Worm (Caenorhabditis elegans) whole organism, late embryonic: ENCODE results near the gene B0244.17.

Experiments used
- C08G9.2 ChIP-seq: sonication (generic microtip); optimal IDR thresholded peaks from 2 replicates; lab custom pipeline; 2016; ENCODE audit warnings: mild to moderate bottlenecking, missing genetic modification characterization, moderate library complexity, missing compliant biosample characterization
- K02D7.2 ChIP-seq: sonication (generic microtip); optimal IDR thresholded peaks from 2 replicates; lab custom pipeline; 2017; ENCODE audit warnings: mild to moderate bottlenecking, missing genetic modification characterization, missing compliant biosample characterization
- T23F11.4 ChIP-seq: fragments of 200-800 bp; sonication (Bioruptor generic); optimal IDR thresholded peaks from 2 replicates; lab custom pipeline; 2018; ENCODE audit warnings: mild to moderate bottlenecking, missing genetic modification characterization, missing compliant biosample characterization
- ceh-18 ChIP-seq: sonication (generic microtip); optimal IDR thresholded peaks from 2 replicates; lab custom pipeline; 2016; ENCODE audit warnings: missing genetic modification characterization, missing compliant biosample characterization
- ceh-19 ChIP-seq: fragments of 200-800 bp; sonication (Bioruptor generic); optimal IDR thresholded peaks from 2 replicates; lab custom pipeline; 2018; ENCODE audit warnings: mild to moderate bottlenecking, missing genetic modification characterization, missing compliant biosample characterization
- ceh-2 ChIP-seq: sonication (generic microtip); optimal IDR thresholded peaks from 2 replicates; lab custom pipeline; 2016; ENCODE audit warnings: missing genotype, missing genetic modification characterization, missing compliant biosample characterization
- ceh-30 ChIP-seq: fragments of 150-350 bp; optimal IDR thresholded peaks from 2 replicates; lab custom pipeline; 2014; ENCODE audit warnings: missing biosample characterization, missing genetic modification characterization
- ceh-31 ChIP-seq: sonication (generic microtip); optimal IDR thresholded peaks from 2 replicates; lab custom pipeline; 2016; ENCODE audit warnings: missing genetic modification characterization, missing compliant biosample characterization
- ceh-34 ChIP-seq: sonication (generic microtip); optimal IDR thresholded peaks from 2 replicates; lab custom pipeline; 2016; ENCODE audit warnings: mild to moderate bottlenecking, missing genetic modification characterization, missing compliant biosample characterization
- ceh-45 ChIP-seq: fragments of 200-800 bp; sonication (Bioruptor generic); IDR thresholded peaks from 2 replicates; pipeline ENCODE4 v1.3.6; 2022; ENCODE audit warnings: missing genetic modification reagents, missing genetic modification characterization, missing compliant biosample characterization
- ceh-48 ChIP-seq: sonication (generic microtip); optimal IDR thresholded peaks from 2 replicates; lab custom pipeline; 2016; ENCODE audit warnings: missing genetic modification characterization, inconsistent platforms, missing compliant biosample characterization
- ceh-6 ChIP-seq: fragments of 200-800 bp; sonication (Bioruptor generic); optimal IDR thresholded peaks from 2 replicates; lab custom pipeline; 2018; ENCODE audit warnings: mild to moderate bottlenecking, missing genetic modification characterization, missing compliant biosample characterization
- ceh-9 ChIP-seq: sonication (generic microtip); optimal IDR thresholded peaks from 2 replicates; lab custom pipeline; 2016; ENCODE audit warnings: mild to moderate bottlenecking, missing genetic modification characterization, inconsistent platforms, missing compliant biosample characterization
- che-1 ChIP-seq: sonication (generic microtip); optimal IDR thresholded peaks from 2 replicates; lab custom pipeline; 2016; ENCODE audit warnings: mild to moderate bottlenecking, missing genetic modification characterization, missing compliant biosample characterization
- dmd-4 ChIP-seq: sonication (generic microtip); optimal IDR thresholded peaks from 2 replicates; lab custom pipeline; 2016; ENCODE audit warnings: borderline replicate concordance, missing genetic modification characterization, missing compliant biosample characterization
- dve-1 ChIP-seq: sonication (generic microtip); optimal IDR thresholded peaks from 2 replicates; lab custom pipeline; 2017; ENCODE audit warnings: antibody characterized with exemption, mild to moderate bottlenecking, missing genetic modification characterization, missing compliant biosample characterization
- elt-4 ChIP-seq: sonication (generic microtip); optimal IDR thresholded peaks from 2 replicates; lab custom pipeline; 2016; ENCODE audit warnings: missing genetic modification characterization, missing compliant biosample characterization
- ets-4 ChIP-seq: sonication (generic microtip); optimal IDR thresholded peaks from 2 replicates; lab custom pipeline; 2016; ENCODE audit warnings: missing genetic modification characterization, missing compliant biosample characterization
- fax-1 ChIP-seq: sonication (generic microtip); optimal IDR thresholded peaks from 2 replicates; lab custom pipeline; 2016; ENCODE audit warnings: missing genotype, missing genetic modification characterization, missing compliant biosample characterization
- fkh-6 ChIP-seq: sonication (generic microtip); optimal IDR thresholded peaks from 2 replicates; lab custom pipeline; 2016; ENCODE audit warnings: missing genetic modification characterization, missing compliant biosample characterization
- hlh-30 ChIP-seq: sonication (generic microtip); optimal IDR thresholded peaks from 2 replicates; lab custom pipeline; 2017; ENCODE audit warnings: antibody characterized with exemption, missing genetic modification characterization, missing compliant biosample characterization; ENCODE audit not compliant: insufficient read depth
- lin-11 ChIP-seq: fragments of 200-800 bp; sonication (Bioruptor generic); optimal IDR thresholded peaks from 2 replicates; lab custom pipeline; 2018; ENCODE audit warnings: mild to moderate bottlenecking, missing genetic modification characterization, missing compliant biosample characterization
- madf-2 ChIP-seq: sonication (generic microtip); optimal IDR thresholded peaks from 2 replicates; lab custom pipeline; 2017; ENCODE audit warnings: missing genetic modification characterization, missing compliant biosample characterization
- nfya-1 ChIP-seq: sonication (generic microtip); optimal IDR thresholded peaks from 2 replicates; lab custom pipeline; 2017; ENCODE audit warnings: missing genetic modification characterization, mild to moderate bottlenecking, missing compliant biosample characterization, antibody characterized with exemption, moderate library complexity
- nhr-11 ChIP-seq: fragments of 150-350 bp; optimal IDR thresholded peaks from 2 replicates; lab custom pipeline; 2014; ENCODE audit warnings: missing biosample characterization, missing genetic modification characterization
- nhr-232 ChIP-seq: sonication (generic microtip); optimal IDR thresholded peaks from 2 replicates; lab custom pipeline; 2016; ENCODE audit warnings: missing genetic modification characterization, missing compliant biosample characterization
- npax-4 ChIP-seq: sonication (generic microtip); optimal IDR thresholded peaks from 2 replicates; lab custom pipeline; 2016; ENCODE audit warnings: missing genetic modification characterization, missing compliant biosample characterization
- odd-2 ChIP-seq: sonication (generic microtip); optimal IDR thresholded peaks from 2 replicates; lab custom pipeline; 2017; ENCODE audit warnings: antibody characterized with exemption, mild to moderate bottlenecking, missing genetic modification characterization, missing compliant biosample characterization
- pag-3 ChIP-seq: sonication (generic microtip); optimal IDR thresholded peaks from 2 replicates; lab custom pipeline; 2016; ENCODE audit warnings: missing compliant biosample characterization, missing genetic modification characterization, borderline replicate concordance
- pat-9 ChIP-seq: fragments of 200-800 bp; sonication (Bioruptor generic); optimal IDR thresholded peaks from 2 replicates; lab custom pipeline; 2018; ENCODE audit warnings: mild to moderate bottlenecking, missing genetic modification characterization, moderate library complexity, missing compliant biosample characterization
- pax-1 ChIP-seq: fragments of 150-350 bp; optimal IDR thresholded peaks from 2 replicates; lab custom pipeline; 2014; ENCODE audit warnings: missing biosample characterization, missing genetic modification characterization
- pha-4 ChIP-seq: fragments of 150-350 bp; optimal IDR thresholded peaks from 2 replicates; lab custom pipeline; 2018; ENCODE audit warnings: missing biosample characterization, missing genetic modification reagents, missing genetic modification characterization
- rnt-1 ChIP-seq: sonication (generic microtip); optimal IDR thresholded peaks from 2 replicates; lab custom pipeline; 2016; ENCODE audit warnings: missing genetic modification characterization, missing compliant biosample characterization
- sdc-2 ChIP-seq: sonication (generic microtip); optimal IDR thresholded peaks from 2 replicates; lab custom pipeline; 2016; ENCODE audit warnings: missing genotype, missing genetic modification characterization, missing compliant biosample characterization
- sox-2 ChIP-seq: fragments of 200-800 bp; sonication (Bioruptor generic); IDR thresholded peaks from 2 replicates; pipeline ENCODE4 v1.3.6; 2022; ENCODE audit warnings: missing genetic modification reagents, missing genetic modification characterization, missing compliant biosample characterization
- sox-4 ChIP-seq: sonication (generic microtip); optimal IDR thresholded peaks from 2 replicates; lab custom pipeline; 2017; ENCODE audit warnings: mild to moderate bottlenecking, missing genetic modification characterization, inconsistent platforms, missing compliant biosample characterization
- tbx-7 ChIP-seq: sonication (generic microtip); optimal IDR thresholded peaks from 2 replicates; lab custom pipeline; 2016; ENCODE audit warnings: missing genotype, missing genetic modification characterization, missing compliant biosample characterization
- unc-3 ChIP-seq, 2 experiments: fragments of 200-800 bp in 1 of 2; sonication (Bioruptor generic) in 1 of 2; sonication (generic microtip) in 1 of 2; conservative IDR thresholded peaks in 1 of 2; optimal IDR thresholded peaks in 1 of 2; 2 replicates each; pipeline versions ENCODE4 v1.3.6 to Lab custom; 2016 to 2022; ENCODE audit warnings: missing compliant biosample characterization in 2 of 2, missing genetic modification characterization in 2 of 2, missing genetic modification reagents in 1 of 2
- unc-42 ChIP-seq: sonication (generic microtip); optimal IDR thresholded peaks from 2 replicates; lab custom pipeline; 2016; ENCODE audit warnings: missing genotype, missing genetic modification characterization, missing compliant biosample characterization
- unc-55 ChIP-seq: sonication (generic microtip); optimal IDR thresholded peaks from 2 replicates; lab custom pipeline; 2017; ENCODE audit warnings: missing biosample characterization, missing genetic modification reagents, missing genetic modification characterization
- zip-5 ChIP-seq: sonication (generic microtip); optimal IDR thresholded peaks from 2 replicates; lab custom pipeline; 2016; ENCODE audit warnings: missing genetic modification characterization, missing compliant biosample characterization

B0244.17 gene

DNA sequence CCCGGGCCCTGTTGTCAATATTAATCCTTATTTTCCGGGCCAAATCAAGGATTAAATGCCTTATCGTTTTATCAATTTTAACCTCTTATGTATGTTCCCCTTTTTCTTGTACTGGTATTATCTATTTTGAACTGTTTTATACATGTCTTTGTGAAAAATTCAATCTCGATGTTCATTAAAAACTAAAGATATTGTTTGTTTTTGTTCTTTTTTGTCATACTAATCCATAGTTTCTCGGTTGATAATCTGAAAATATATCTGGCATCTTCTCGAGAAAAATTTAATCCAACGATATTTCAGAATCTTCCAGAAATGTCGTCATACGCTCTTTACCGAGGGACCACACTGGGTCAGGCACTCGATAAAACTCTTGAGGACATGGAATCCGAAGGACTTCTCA lies 39.3 kb upstream of the B0244.17 start, which contains the start of gene B0336.13:
B0336.13 (plus strand) TSS at position 301 of the 400 bp plus-strand sequence.
- TF ChIP-seq odd-2 (tag; lab: Kevin White, UChicago) (no peak), dmd-4 (no peak)

DNA sequence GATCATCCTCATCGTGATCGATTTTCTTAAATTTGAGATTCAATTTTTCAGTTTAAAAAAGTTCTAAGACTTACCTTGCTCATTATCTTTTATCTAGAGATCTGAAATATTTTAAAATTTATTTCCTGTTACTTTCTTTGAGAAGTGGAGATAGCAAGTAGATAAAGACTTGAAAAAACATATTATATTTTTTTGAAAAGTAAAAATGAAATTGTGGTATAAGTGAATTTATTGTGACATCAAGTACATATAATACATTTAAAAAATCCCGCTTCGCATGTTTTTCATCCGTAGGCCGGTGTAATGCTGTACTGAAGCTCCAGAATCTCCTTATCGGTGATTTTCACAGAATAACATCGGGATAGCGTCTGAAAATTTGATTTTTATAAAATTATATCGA lies 35.8 kb upstream of the B0244.17 start, which contains the start of gene B0336.7:
B0336.7 (minus strand) TSS at position 101 of the 400 bp plus-strand sequence.
- TF ChIP-seq ceh-45 (GFP tag; lab: Robert Waterston, UW): no peak
- no peak for TF ChIP-seq sdc-2 (tag; lab: Kevin White, UChicago)
- no peak for TF ChIP-seq pax-1
- TF ChIP-seq npax-4 (tag; lab: Kevin White, UChicago): no peak
- no peak for TF ChIP-seq tbx-7
- TF ChIP-seq ceh-31 (tag; lab: Kevin White, UChicago): no peak
- TF ChIP-seq hlh-30 (tag; lab: Kevin White, UChicago): no peak
- no peak for TF ChIP-seq ceh-9 (tag; lab: Kevin White, UChicago)
- TF ChIP-seq sox-4 (tag; lab: Kevin White, UChicago): no peak
- no peak for TF ChIP-seq elt-4 (tag; lab: Kevin White, UChicago)
- TF ChIP-seq lin-11: no peak
- no peak for TF ChIP-seq unc-42 (tag; lab: Kevin White, UChicago)
- no peak for TF ChIP-seq pat-9 (tag; lab: Kevin White, UChicago)
- no peak for TF ChIP-seq ceh-19 (GFP tag; lab: Kevin White, UChicago)
- no peak for TF ChIP-seq nfya-1 (tag; lab: Kevin White, UChicago)
- no peak for TF ChIP-seq che-1 (tag; lab: Kevin White, UChicago)
- TF ChIP-seq ceh-34 (tag; lab: Kevin White, UChicago): no peak
- no peak for TF ChIP-seq nhr-11 (tag; lab: Kevin White, UChicago)
- TF ChIP-seq, all 69 proteins: peak for 0

DNA sequence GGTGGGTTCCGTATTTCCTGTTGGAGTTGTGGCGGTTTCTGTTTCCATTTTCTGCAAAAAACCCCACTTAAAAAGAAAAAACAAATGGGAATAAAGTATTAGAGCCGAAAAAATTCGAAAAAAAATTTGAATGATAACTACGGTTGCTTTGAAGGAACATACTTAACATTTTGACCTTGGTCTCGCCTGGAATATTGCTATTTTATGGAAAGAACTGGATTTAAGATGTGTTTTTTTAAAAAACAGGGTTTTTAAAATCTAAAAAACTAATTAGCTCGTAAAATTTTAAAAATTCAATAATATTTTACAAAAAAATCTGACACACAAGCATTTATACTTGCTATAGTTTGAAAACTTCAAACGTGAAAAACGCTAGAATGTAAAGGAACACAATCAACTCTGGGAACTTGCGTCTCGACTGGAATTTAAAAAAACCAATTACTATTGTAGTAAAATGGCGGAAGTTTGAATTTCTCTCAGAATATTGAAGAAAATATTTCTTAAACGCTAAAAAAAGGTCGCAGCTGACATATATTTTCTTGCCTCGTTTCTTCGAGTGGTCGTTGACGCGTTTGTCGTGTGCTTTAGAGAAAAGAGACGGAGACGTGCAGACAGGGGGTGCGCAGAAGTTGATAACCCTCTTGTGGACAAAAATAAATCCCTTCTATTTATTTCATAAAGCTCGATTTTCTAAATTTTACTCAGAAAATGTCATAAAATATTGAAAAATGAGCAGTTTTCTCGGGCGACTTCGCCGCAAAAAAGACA lies 34.9 kb upstream of the B0244.17 start, which contains the start of the genes lgg-3 and rgs-5:
lgg-3 (minus strand) TSS at position 51 of the 768 bp plus-strand sequence.
rgs-5 (plus strand) TSS at position 593 of the 768 bp plus-strand sequence.
- TF ChIP-seq fax-1 (tag; lab: Kevin White, UChicago) (no peak), hlh-30 (tag; lab: Kevin White, UChicago) (no peak), ets-4 (tag; lab: Kevin White, UChicago) (peak; percentile 2), ceh-34 (tag; lab: Kevin White, UChicago) (no peak), nhr-232 (tag; lab: Kevin White, UChicago) (no peak), elt-4 (tag; lab: Kevin White, UChicago) (no peak), rnt-1 (tag; lab: Kevin White, UChicago) (no peak), nhr-11 (tag; lab: Kevin White, UChicago) (no peak), sox-2 (GFP tag; lab: Robert Waterston, UW) (no peak), ceh-48 (tag; lab: Kevin White, UChicago) (no peak), T23F11.4 (GFP tag; lab: Kevin White, UChicago) (no peak), ceh-2 (tag; lab: Kevin White, UChicago) (no peak), unc-42 (tag; lab: Kevin White, UChicago) (peak; percentile 18), dmd-4 (no peak), nfya-1 (tag; lab: Kevin White, UChicago) (peak; percentile 21), sdc-2 (tag; lab: Kevin White, UChicago) (no peak), ceh-6 (GFP tag; lab: Kevin White, UChicago) (no peak), pax-1 (no peak), lin-11 (no peak)

DNA sequence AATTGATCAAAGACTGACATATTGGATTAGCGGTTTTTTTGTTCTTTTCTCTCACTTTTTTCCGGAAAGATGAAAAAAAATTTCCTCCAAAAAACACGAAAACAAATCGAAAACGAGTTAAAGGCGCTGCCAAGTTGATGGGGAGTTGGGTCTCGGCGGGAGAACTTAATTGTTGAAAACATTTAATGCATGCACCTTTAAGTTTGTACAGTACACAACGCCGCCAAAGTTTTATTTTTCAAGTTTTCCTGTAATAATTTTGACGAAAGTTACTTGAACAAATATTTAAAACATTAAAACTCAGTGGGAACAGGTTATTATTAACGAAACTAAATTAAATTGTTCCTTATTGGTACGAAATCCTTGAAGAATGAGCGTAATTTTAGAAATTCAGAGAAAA lies 31.5 kb upstream of the B0244.17 start:
- TF ChIP-seq K02D7.2 (no peak), C08G9.2 (no peak), ceh-48 (tag; lab: Kevin White, UChicago) (no peak), zip-5 (tag; lab: Kevin White, UChicago) (no peak), unc-42 (tag; lab: Kevin White, UChicago) (no peak), sdc-2 (tag; lab: Kevin White, UChicago) (no peak), pag-3 (tag; lab: Kevin White, UChicago) (no peak), dmd-4 (no peak), madf-2 (tag; lab: Kevin White, UChicago) (no peak), ceh-30 (tag; lab: Kevin White, UChicago) (no peak), sox-2 (GFP tag; lab: Robert Waterston, UW) (no peak), pha-4 (no peak), unc-3 (GFP tag; conservative IDR thresholded peaks at IDR 0.05; lab: Robert Waterston, UW) (no peak), unc-3 (tag; optimal IDR thresholded peaks at IDR 0.05; lab: Kevin White, UChicago) (no peak), pat-9 (tag; lab: Kevin White, UChicago) (no peak), T23F11.4 (GFP tag; lab: Kevin White, UChicago) (no peak), nfya-1 (tag; lab: Kevin White, UChicago) (no peak), dve-1 (no peak), fkh-6 (tag; lab: Kevin White, UChicago) (no peak), unc-55 (no peak), ceh-18 (tag; lab: Kevin White, UChicago) (no peak)
